Worm (Caenorhabditis elegans) whole organism, L4 larva: ENCODE data around the gene T11G6.4.
A peak's percentile ranks its signal among the peaks of the same experiment; 100 is the strongest.

ENCODE experiments used
- F44E2.7 ChIP-seq: fragments of 200-800 bp; sonication (Bioruptor generic); IDR thresholded peaks from 2 replicates; pipeline ENCODE4 v2.1.2; 2022; ENCODE audit warnings: missing genetic modification characterization, missing compliant biosample characterization
- R02D3.7 ChIP-seq: fragments of 150-350 bp; sonication (generic microtip); optimal IDR thresholded peaks from 3 replicates; lab custom pipeline; 2014; ENCODE audit warnings: missing biosample characterization, missing genetic modification characterization
- aha-1 ChIP-seq: fragments of 150-350 bp; peaks from one replicate; lab custom pipeline; 2014; ENCODE audit warnings: missing biosample characterization, missing genetic modification characterization
- arid-1 ChIP-seq: fragments of 200-800 bp; sonication (Bioruptor generic); conservative IDR thresholded peaks from 2 replicates; pipeline ENCODE4 v1.3.6; 2022; ENCODE audit warnings: missing genetic modification reagents, missing genetic modification characterization, missing compliant biosample characterization
- attf-4 ChIP-seq: sonication (generic microtip); optimal IDR thresholded peaks from 3 replicates; lab custom pipeline; 2017; ENCODE audit warnings: missing biosample characterization, missing genetic modification characterization
- ceh-20 ChIP-seq: fragments of 200-800 bp; sonication (Bioruptor generic); IDR thresholded peaks from 2 replicates; pipeline ENCODE4 v1.3.6; 2022; ENCODE audit warnings: missing genetic modification reagents, missing genetic modification characterization, missing compliant biosample characterization
- ceh-62 ChIP-seq: sonication (generic microtip); optimal IDR thresholded peaks from 2 replicates; lab custom pipeline; 2017; ENCODE audit warnings: missing biosample characterization, missing genetic modification characterization
- ces-1 ChIP-seq: fragments of 150-350 bp; sonication (generic microtip); optimal IDR thresholded peaks from 4 replicates; lab custom pipeline; 2014; ENCODE audit warnings: missing biosample characterization, missing genetic modification reagents, missing genetic modification characterization
- cey-2 ChIP-seq: sonication (generic microtip); optimal IDR thresholded peaks from 3 replicates; lab custom pipeline; 2017; ENCODE audit warnings: missing genetic modification characterization, mild to moderate bottlenecking, missing compliant biosample characterization, antibody characterized with exemption, borderline replicate concordance; ENCODE audit not compliant: insufficient read depth
- daf-16 ChIP-seq, 3 experiments: sonication (generic microtip); optimal IDR thresholded peaks; 2 replicates each; lab custom pipeline; 2016 to 2017; ENCODE audit warnings: missing genetic modification characterization in 3 of 3, missing genetic modification reagents in 3 of 3, mild to moderate bottlenecking in 2 of 3, missing compliant biosample characterization in 2 of 3, missing biosample characterization in 1 of 3, moderate library complexity in 1 of 3
- daf-19 ChIP-seq: fragments of 200-800 bp; sonication (Bioruptor generic); conservative IDR thresholded peaks from 2 replicates; pipeline ENCODE4 v1.3.6; 2022; ENCODE audit warnings: missing genetic modification characterization, missing compliant biosample characterization
- daf-8 ChIP-seq: fragments of 200-800 bp; sonication (Bioruptor generic); IDR thresholded peaks from 2 replicates; pipeline ENCODE4 v1.3.6; 2022; ENCODE audit warnings: missing genetic modification characterization, missing compliant biosample characterization
- dmd-6 ChIP-seq: fragments of 200-800 bp; sonication (Bioruptor generic); IDR thresholded peaks from 2 replicates; pipeline ENCODE4 v1.3.6; 2022; ENCODE audit warnings: missing genetic modification reagents, missing genetic modification characterization, missing compliant biosample characterization
- dmd-9 ChIP-seq: fragments of 200-800 bp; sonication (Bioruptor generic); IDR thresholded peaks from 2 replicates; pipeline ENCODE4 v1.3.6; 2022; ENCODE audit warnings: missing genetic modification reagents, missing genetic modification characterization, missing compliant biosample characterization
- egl-27 ChIP-seq: sonication (generic microtip); optimal IDR thresholded peaks from 3 replicates; lab custom pipeline; 2017; ENCODE audit warnings: missing biosample characterization, missing genetic modification reagents, missing genetic modification characterization
- fkh-10 ChIP-seq: fragments of 150-350 bp; optimal IDR thresholded peaks from 2 replicates; lab custom pipeline; 2014; ENCODE audit warnings: missing biosample characterization, missing genetic modification reagents, missing genetic modification characterization
- fos-1 ChIP-seq: fragments of 150-350 bp; optimal IDR thresholded peaks from 2 replicates; lab custom pipeline; 2014; ENCODE audit warnings: missing biosample characterization, missing genetic modification characterization
- hlh-11 ChIP-seq: fragments of 200-800 bp; sonication (Bioruptor generic); optimal IDR thresholded peaks from 2 replicates; lab custom pipeline; 2018; ENCODE audit warnings: mild to moderate bottlenecking, missing genetic modification characterization, missing compliant biosample characterization
- hlh-30 ChIP-seq: sonication (generic microtip); optimal IDR thresholded peaks from 2 replicates; lab custom pipeline; 2017; ENCODE audit warnings: antibody characterized with exemption, mild to moderate bottlenecking, missing genetic modification characterization, missing compliant biosample characterization; ENCODE audit not compliant: insufficient read depth
- jun-1 ChIP-seq: fragments of 150-350 bp; optimal IDR thresholded peaks from 2 replicates; lab custom pipeline; 2014; ENCODE audit warnings: missing biosample characterization, missing genetic modification reagents, missing genetic modification characterization
- lin-15B ChIP-seq: fragments of 150-350 bp; sonication (generic microtip); optimal IDR thresholded peaks from 3 replicates; lab custom pipeline; 2014; ENCODE audit warnings: missing biosample characterization, missing genetic modification characterization
- lin-29 ChIP-seq: fragments of 200-800 bp; sonication (Bioruptor generic); IDR thresholded peaks from 2 replicates; pipeline ENCODE4 v1.3.6; 2022; ENCODE audit warnings: missing genetic modification reagents, missing genetic modification characterization, missing compliant biosample characterization
- lsy-2 ChIP-seq, 2 experiments: fragments of 150-350 bp in 1 of 2; sonication (generic microtip) in 1 of 2; optimal IDR thresholded peaks; 2 replicates each; lab custom pipeline; 2014 to 2017; ENCODE audit warnings: missing biosample characterization in 2 of 2, missing genetic modification characterization in 2 of 2
- mdl-1 ChIP-seq, 2 experiments: fragments of 150-350 bp in 1 of 2; sonication (generic microtip) in 1 of 2; optimal IDR thresholded peaks; 2 replicates each; lab custom pipeline; 2014 to 2017; ENCODE audit warnings: missing biosample characterization in 2 of 2, missing genetic modification characterization in 2 of 2
- mes-2 ChIP-seq: sonication (generic microtip); optimal IDR thresholded peaks from 2 replicates; lab custom pipeline; 2016; ENCODE audit warnings: missing genotype, mild to moderate bottlenecking, missing genetic modification characterization, missing compliant biosample characterization; ENCODE audit not compliant: poor library complexity, severe bottlenecking
- mxl-2 ChIP-seq: fragments of 200-800 bp; sonication (Bioruptor generic); conservative IDR thresholded peaks from 2 replicates; pipeline ENCODE4 v1.3.6; 2022; ENCODE audit warnings: missing genetic modification reagents, missing genetic modification characterization, missing compliant biosample characterization
- nhr-10 ChIP-seq: fragments of 150-350 bp; optimal IDR thresholded peaks from 2 replicates; lab custom pipeline; 2014; ENCODE audit warnings: missing biosample characterization, missing genetic modification characterization
- nhr-102 ChIP-seq: sonication (generic microtip); optimal IDR thresholded peaks from 2 replicates; lab custom pipeline; 2016; ENCODE audit warnings: mild to moderate bottlenecking, missing genetic modification characterization, moderate library complexity, missing compliant biosample characterization
- nhr-28 ChIP-seq: fragments of 150-350 bp; optimal IDR thresholded peaks from 2 replicates; lab custom pipeline; 2014; ENCODE audit warnings: missing biosample characterization, missing genetic modification characterization
- nhr-6 ChIP-seq: fragments of 150-350 bp; optimal IDR thresholded peaks from 2 replicates; lab custom pipeline; 2014; ENCODE audit warnings: missing biosample characterization, missing genetic modification characterization
- nhr-76 ChIP-seq: fragments of 150-350 bp; optimal IDR thresholded peaks from 2 replicates; lab custom pipeline; 2014; ENCODE audit warnings: missing biosample characterization, missing genetic modification characterization
- pqm-1 ChIP-seq: sonication (generic microtip); optimal IDR thresholded peaks from 2 replicates; lab custom pipeline; 2017; ENCODE audit warnings: missing biosample characterization, missing genetic modification characterization
- sdz-12 ChIP-seq: fragments of 200-800 bp; sonication (Bioruptor generic); optimal IDR thresholded peaks from 2 replicates; lab custom pipeline; 2018; ENCODE audit warnings: mild to moderate bottlenecking, missing genetic modification characterization, missing compliant biosample characterization
- spr-3 ChIP-seq: fragments of 200-800 bp; sonication (Bioruptor generic); optimal IDR thresholded peaks from 2 replicates; lab custom pipeline; 2018; ENCODE audit warnings: mild to moderate bottlenecking, missing genetic modification characterization, missing compliant biosample characterization
- unc-62 ChIP-seq, 3 experiments: fragments of 150-350 bp in 1 of 3; sonication (generic microtip); optimal IDR thresholded peaks in 2 of 3; peaks in 1 of 3; 1 replicate in 1 of 3; 2 replicates in 2 of 3; lab custom pipeline; 2014 to 2017; ENCODE audit warnings: missing biosample characterization in 3 of 3, missing genetic modification characterization in 3 of 3, missing genetic modification reagents in 3 of 3, missing genotype in 1 of 3
- zfp-2 ChIP-seq: sonication (generic microtip); optimal IDR thresholded peaks from 2 replicates; lab custom pipeline; 2016; ENCODE audit warnings: mild to moderate bottlenecking, missing genetic modification characterization, missing compliant biosample characterization
- zfp-3 ChIP-seq: fragments of 200-800 bp; sonication (Bioruptor generic); conservative IDR thresholded peaks from 2 replicates; pipeline ENCODE4 v1.3.6; 2022; ENCODE audit warnings: missing genetic modification reagents, missing genetic modification characterization, missing compliant biosample characterization
- zip-11 ChIP-seq: fragments of 200-800 bp; sonication (Bioruptor generic); IDR thresholded peaks from 2 replicates; pipeline ENCODE4 v1.3.6; 2022; ENCODE audit warnings: missing genetic modification characterization, missing compliant biosample characterization
- ztf-11 ChIP-seq: fragments of 150-350 bp; optimal IDR thresholded peaks from 2 replicates; lab custom pipeline; 2014; ENCODE audit warnings: missing biosample characterization, missing genetic modification characterization

Gene T11G6.4

ce11 chrIV:10858300-10859016, 6.7 kb upstream of the T11G6.4 start, which contains the start of the genes T11G6.2 and hars-1 (continued):
- TF ChIP-seq mes-2 (tag; lab: Kevin White, UChicago) (peak; percentile 51), daf-8 (GFP tag; lab: Robert Waterston, UW) (no peak), R02D3.7 (tag; lab: Kevin White, UChicago) (no peak), arid-1 (GFP tag; lab: Robert Waterston, UW) (no peak), dmd-6 (GFP tag; lab: Robert Waterston, UW) (peak; percentile 71; the same call in 1 of the 2 replicates), aha-1 (tag; lab: Kevin White, UChicago) (no peak), fkh-10 (no peak), dmd-9 (GFP tag; lab: Robert Waterston, UW) (no peak), F44E2.7 (GFP tag; lab: Robert Waterston, UW) (no peak), lin-29 (GFP tag; lab: Robert Waterston, UW) (no peak), nhr-10 (tag; lab: Kevin White, UChicago) (no peak), lsy-2 (tag; optimal IDR thresholded peaks at IDR 0.05; lab: Kevin White, UChicago) (peak in 1 of 2 experiments; percentile 40), zfp-2 (tag; lab: Kevin White, UChicago) (no peak), spr-3 (GFP tag; lab: Kevin White, UChicago) (no peak), mxl-2 (GFP tag; lab: Robert Waterston, UW) (no peak), sdz-12 (GFP tag; lab: Kevin White, UChicago) (no peak), nhr-102 (tag; lab: Kevin White, UChicago) (no peak), jun-1 (tag; lab: Kevin White, UChicago) (no peak), ztf-11 (no peak), attf-4 (tag; lab: Kevin White, UChicago) (no peak), daf-19 (no peak), nhr-76 (tag; lab: Kevin White, UChicago) (no peak), nhr-28 (tag; lab: Kevin White, UChicago) (peak; percentile 76), lin-15B (tag; lab: Kevin White, UChicago) (no peak), hlh-30 (tag; lab: Kevin White, UChicago) (peak; percentile 83), nhr-6 (tag; lab: Kevin White, UChicago) (peak; percentile 24), zfp-3 (GFP tag; lab: Robert Waterston, UW) (no peak), daf-16 (GFP tag; optimal IDR thresholded peaks at IDR 0.05; lab: Kevin White, UChicago) (no peak), daf-16 (tag; optimal IDR thresholded peaks at IDR 0.05; lab: Kevin White, UChicago) (peak; percentile 84), ceh-20 (GFP tag; lab: Robert Waterston, UW) (no peak), ces-1 (GFP tag; lab: Kevin White, UChicago) (no peak), ceh-62 (no peak), egl-27 (tag; lab: Kevin White, UChicago) (no peak), mdl-1 (tag; optimal IDR thresholded peaks at IDR 0.05; lab: Kevin White, UChicago) (peak in 1 of 2 experiments; percentile 81), fos-1 (tag; lab: Kevin White, UChicago) (no peak), pqm-1 (tag; lab: Kevin White, UChicago) (peak; percentile 76)

DNA sequence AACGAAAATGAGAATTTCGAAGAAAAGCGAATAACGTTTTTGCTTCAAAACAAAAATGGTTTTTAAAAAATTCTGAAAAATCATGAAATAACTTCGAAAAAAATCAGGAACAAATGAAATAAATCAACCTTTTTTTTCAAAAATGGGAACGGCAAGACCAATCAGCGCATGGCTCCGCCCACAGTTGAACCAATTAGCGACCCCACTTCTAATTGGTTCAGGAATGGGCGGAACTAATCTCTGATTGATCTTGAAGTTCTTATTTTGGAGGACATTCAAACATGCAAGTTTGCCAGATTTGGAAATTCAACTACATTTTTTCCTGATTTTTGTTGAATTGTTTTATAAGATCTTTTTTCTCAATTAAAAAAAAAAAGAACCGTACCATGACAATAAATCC, 4.2 kb upstream of the T11G6.4 start:
- no peak for TF ChIP-seq unc-62 (GFP tag; optimal IDR thresholded peaks at IDR 0.05 in 1 of 2; lab: Kevin White, UChicago)
- no peak for TF ChIP-seq unc-62 (tag; optimal IDR thresholded peaks at IDR 0.05; lab: Kevin White, UChicago)

- TF ChIP-seq aha-1 (tag; lab: Kevin White, UChicago) = peak; percentile 91
- peak; percentile 4 for TF ChIP-seq cey-2
- no peak for TF ChIP-seq lin-15B (tag; lab: Kevin White, UChicago)
- peak; percentile 28 for TF ChIP-seq nhr-28 (tag; lab: Kevin White, UChicago)
- no peak for TF ChIP-seq zip-11
- peak; percentile 6 for TF ChIP-seq hlh-11
- TF ChIP-seq nhr-76 (tag; lab: Kevin White, UChicago) = peak; percentile 13
- TF ChIP-seq daf-16 (GFP tag; optimal IDR thresholded peaks at IDR 0.05; lab: Kevin White, UChicago) = no peak
- no peak for TF ChIP-seq daf-16 (tag; optimal IDR thresholded peaks at IDR 0.05; lab: Kevin White, UChicago)
Measured at ce11 chrIV:10855049-10855448, 3.3 kb upstream of the T11G6.4 start, which contains the start of gene T11G6.3. T11G6.3 (minus strand) TSS chrIV:10855237.
